Fruit fly (Drosophila melanogaster) whole organism: ENCODE measurements around the gene CG43448.

ENCODE experiments used
- CG8478 ChIP-seq: fragments of >200 bp; optimal IDR thresholded peaks from 2 replicates; lab custom pipeline; 2018; ENCODE audit warnings: inconsistent platforms
- EcR ChIP-seq, 2 experiments: fragments of >200 bp; optimal IDR thresholded peaks; 2 replicates each; lab custom pipeline; 2017; ENCODE audit warnings: missing biosample characterization in 2 of 2, missing genetic modification characterization in 2 of 2, missing genetic modification reagents in 2 of 2
- psq ChIP-seq: fragments of >200 bp; optimal IDR thresholded peaks from 2 replicates; lab custom pipeline; 2017

dm6 chr3R:30265420-30265819 is 27.9 kb upstream of the CG43448 start:
- TF ChIP-seq psq = no peak
- no peak for TF ChIP-seq EcR (GFP tag; optimal IDR thresholded peaks at IDR 0.05; lab: Kevin White, UChicago)
- no peak for TF ChIP-seq CG8478
